Fruit fly (Drosophila melanogaster) whole organism, adult: ENCODE results near the gene Iyd.

Source experiments
- CG33017 ChIP-seq: fragments of 200-800 bp; sonication (Bioruptor generic); optimal IDR thresholded peaks from 2 replicates; lab custom pipeline; 2018; ENCODE audit warnings: missing biosample characterization, mild to moderate bottlenecking, missing genetic modification characterization, moderate library complexity
- CG5204 ChIP-seq: fragments of 200-800 bp; sonication (Bioruptor generic); optimal IDR thresholded peaks from 2 replicates; lab custom pipeline; 2016; ENCODE audit warnings: missing biosample characterization, missing genetic modification characterization
- CG7045 ChIP-seq: fragments of 200-800 bp; sonication (Bioruptor generic); optimal IDR thresholded peaks from 2 replicates; lab custom pipeline; 2017; ENCODE audit warnings: missing biosample characterization, mild to moderate bottlenecking, missing genetic modification characterization
- kay ChIP-seq: fragments of 200-800 bp; sonication (Bioruptor generic); peaks from one replicate; lab custom pipeline; 2016; ENCODE audit warnings: missing biosample characterization, missing genetic modification characterization, borderline replicate concordance
- pad ChIP-seq: fragments of 200-800 bp; sonication (Bioruptor generic); optimal IDR thresholded peaks from 3 replicates; lab custom pipeline; 2017; ENCODE audit warnings: missing biosample characterization, missing genetic modification characterization, mild to moderate bottlenecking, moderate library complexity, missing genetic modification reagents

DNA sequence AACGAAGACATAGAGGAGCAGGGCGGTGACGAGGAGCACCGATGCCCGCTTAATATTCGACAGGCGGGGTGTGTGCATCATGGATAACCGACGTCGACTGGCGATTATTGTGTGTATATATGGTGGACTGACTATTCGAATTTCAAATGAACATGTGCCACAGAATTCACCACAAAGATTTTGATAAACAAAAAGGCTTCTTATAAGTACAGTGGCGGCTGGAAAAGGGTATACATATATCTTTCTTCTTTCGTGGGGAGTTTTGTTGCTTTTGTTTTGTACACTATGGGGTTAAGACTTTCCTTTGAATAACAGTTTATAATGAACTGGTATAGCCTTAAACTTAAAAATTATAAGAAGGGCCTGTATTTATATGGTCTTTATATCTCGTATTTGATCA, 26.3 kb downstream of the Iyd start, which contains the start of gene CG6310:
- TF ChIP-seq pad (GFP tag; lab: Kevin White, UChicago) (no peak), kay (no peak), CG33017 (tag; lab: Kevin White, UChicago) (no peak), CG5204 (GFP tag; lab: Kevin White, UChicago) (no peak), CG7045 (no peak)
